Fruit fly (Drosophila melanogaster) whole organism, embryonic: ENCODE data around the gene Tmc.
A peak's percentile ranks its signal among the peaks of the same experiment; 100 is the strongest.

ENCODE experiments used
- Ada2b ChIP-seq: fragments of 200-800 bp; sonication (Bioruptor generic); IDR thresholded peaks from 2 replicates; pipeline ENCODE4 v1.3.6; 2022; ENCODE audit warnings: missing biosample characterization, missing genetic modification characterization
- Adf1 ChIP-seq: fragments of 200-800 bp; sonication (Bioruptor generic); IDR thresholded peaks from 2 replicates; pipeline ENCODE4 v1.3.6; 2022; ENCODE audit warnings: missing biosample characterization, missing genetic modification characterization
- BtbVII ChIP-seq: fragments of 200-800 bp; sonication (Bioruptor generic); optimal IDR thresholded peaks from 3 replicates; lab custom pipeline; 2017; ENCODE audit warnings: missing biosample characterization, mild to moderate bottlenecking, missing genetic modification characterization
- CG10543 ChIP-seq: fragments of 200-800 bp; sonication (Bioruptor generic); optimal IDR thresholded peaks from 3 replicates; lab custom pipeline; 2017; ENCODE audit warnings: missing biosample characterization, mild to moderate bottlenecking, missing genetic modification characterization, moderate library complexity
- CG11247 ChIP-seq: fragments of 200-800 bp; sonication (Bioruptor generic); IDR thresholded peaks from 2 replicates; pipeline ENCODE4 v1.3.6; 2022; ENCODE audit warnings: missing biosample characterization, missing genetic modification characterization
- CG12219 ChIP-seq: fragments of 200-800 bp; sonication (Bioruptor generic); optimal IDR thresholded peaks from 3 replicates; lab custom pipeline; 2018; ENCODE audit warnings: missing biosample characterization, mild to moderate bottlenecking, missing genetic modification characterization
- CG13424 ChIP-seq: fragments of 200-800 bp; sonication (Bioruptor generic); optimal IDR thresholded peaks from 2 replicates; lab custom pipeline; 2019; ENCODE audit warnings: missing biosample characterization, mild to moderate bottlenecking, missing genetic modification characterization, moderate library complexity
- CG14441 ChIP-seq: fragments of 200-800 bp; sonication (Bioruptor generic); IDR thresholded peaks from 2 replicates; pipeline ENCODE4 v1.3.6; 2022; ENCODE audit warnings: missing biosample characterization, missing genetic modification characterization
- CG15696 ChIP-seq: fragments of 200-800 bp; sonication (Bioruptor generic); optimal IDR thresholded peaks from 2 replicates; lab custom pipeline; 2019; ENCODE audit warnings: missing biosample characterization, mild to moderate bottlenecking, missing genetic modification characterization, moderate library complexity
- CG1647 ChIP-seq: fragments of 200-800 bp; sonication (Bioruptor generic); optimal IDR thresholded peaks from 3 replicates; lab custom pipeline; 2016; ENCODE audit warnings: missing biosample characterization, missing genetic modification characterization
- CG17359 ChIP-seq: fragments of 200-800 bp; sonication (Bioruptor generic); optimal IDR thresholded peaks from 3 replicates; lab custom pipeline; 2018; ENCODE audit warnings: missing biosample characterization, mild to moderate bottlenecking, missing genetic modification characterization, moderate library complexity
- CG30020 ChIP-seq: fragments of 200-800 bp; optimal IDR thresholded peaks from 2 replicates; lab custom pipeline; 2019; ENCODE audit warnings: missing biosample characterization, mild to moderate bottlenecking, missing genetic modification characterization, moderate library complexity
- CG3163 ChIP-seq: fragments of 200-800 bp; sonication (Bioruptor generic); optimal IDR thresholded peaks from 3 replicates; lab custom pipeline; 2016; ENCODE audit warnings: missing biosample characterization, missing genetic modification characterization
- CG3281 ChIP-seq: fragments of 200-800 bp; sonication (Bioruptor generic); optimal IDR thresholded peaks from 3 replicates; lab custom pipeline; 2017; ENCODE audit warnings: missing biosample characterization, mild to moderate bottlenecking, missing genetic modification characterization
- CG4854 ChIP-seq: fragments of 200-800 bp; sonication (Bioruptor generic); optimal IDR thresholded peaks from 2 replicates; lab custom pipeline; 2016; ENCODE audit warnings: missing biosample characterization, missing genetic modification characterization, inconsistent platforms
- CG7839 ChIP-seq: fragments of 200-800 bp; sonication (Bioruptor generic); optimal IDR thresholded peaks from 3 replicates; lab custom pipeline; 2018; ENCODE audit warnings: missing biosample characterization, mild to moderate bottlenecking, missing genetic modification characterization, moderate library complexity
- CG8388 ChIP-seq: fragments of 200-800 bp; sonication (Bioruptor generic); optimal IDR thresholded peaks from 2 replicates; lab custom pipeline; 2019; ENCODE audit warnings: missing biosample characterization, mild to moderate bottlenecking, missing genetic modification characterization, moderate library complexity
- CG9609 ChIP-seq: fragments of 200-800 bp; sonication (Bioruptor generic); optimal IDR thresholded peaks from 3 replicates; lab custom pipeline; 2016; ENCODE audit warnings: missing biosample characterization, missing genetic modification characterization
- CoRest ChIP-seq: fragments of 200-800 bp; sonication (Bioruptor generic); optimal IDR thresholded peaks from 3 replicates; lab custom pipeline; 2018; ENCODE audit warnings: missing biosample characterization, mild to moderate bottlenecking, missing genetic modification characterization, moderate library complexity
- D19B ChIP-seq: fragments of 200-800 bp; sonication (Bioruptor generic); optimal IDR thresholded peaks from 2 replicates; lab custom pipeline; 2017; ENCODE audit warnings: missing biosample characterization, mild to moderate bottlenecking, missing genetic modification characterization
- E2f1 ChIP-seq: fragments of 200-800 bp; sonication (Bioruptor generic); IDR thresholded peaks from 2 replicates; pipeline ENCODE4 v1.3.6; 2022; ENCODE audit warnings: missing biosample characterization, missing genetic modification characterization
- Fer3 ChIP-seq: fragments of 200-800 bp; sonication (Bioruptor generic); optimal IDR thresholded peaks from 2 replicates; lab custom pipeline; 2018; ENCODE audit warnings: missing biosample characterization, mild to moderate bottlenecking, missing genetic modification characterization, moderate library complexity
- Jarid2 ChIP-seq: fragments of 200-800 bp; sonication (Bioruptor generic); optimal IDR thresholded peaks from 3 replicates; lab custom pipeline; 2017; ENCODE audit warnings: mild to moderate bottlenecking, missing biosample characterization, missing genetic modification reagents, missing genetic modification characterization
- MBD-R2 ChIP-seq: fragments of 200-800 bp; sonication (Bioruptor generic); IDR thresholded peaks from 2 replicates; pipeline ENCODE4 v1.3.6; 2022; ENCODE audit warnings: missing biosample characterization, missing genetic modification characterization
- Med ChIP-seq: fragments of 200-800 bp; sonication (Bioruptor generic); peaks from one replicate; lab custom pipeline; 2016; ENCODE audit warnings: missing biosample characterization, missing genetic modification characterization, mild to moderate bottlenecking, inconsistent platforms, moderate library complexity
- Mrtf ChIP-seq: fragments of 200-800 bp; sonication (Bioruptor generic); IDR thresholded peaks from 3 replicates; pipeline ENCODE4 v1.3.6; 2022; ENCODE audit warnings: missing biosample characterization, missing genetic modification characterization
- Rfx ChIP-seq: fragments of 200-800 bp; sonication (Bioruptor generic); IDR thresholded peaks from 2 replicates; pipeline ENCODE4 v1.3.6; 2022; ENCODE audit warnings: missing biosample characterization, missing genetic modification characterization
- Sox102F ChIP-seq: fragments of 200-800 bp; sonication (Bioruptor generic); optimal IDR thresholded peaks from 2 replicates; lab custom pipeline; 2018; ENCODE audit warnings: missing biosample characterization, mild to moderate bottlenecking, missing genetic modification characterization, moderate library complexity
- Stat92E ChIP-seq, 3 experiments: fragments of >200 bp in 2 of 3; fragments of 200-800 bp in 1 of 3; sonication (Bioruptor generic) in 1 of 3; optimal IDR thresholded peaks; 2 replicates each; lab custom pipeline; 2017 to 2019; ENCODE audit warnings: missing biosample characterization in 3 of 3, missing genetic modification characterization in 3 of 3, mild to moderate bottlenecking in 1 of 3, moderate library complexity in 1 of 3
- Vsx1 ChIP-seq: fragments of 200-800 bp; sonication (Bioruptor generic); optimal IDR thresholded peaks from 2 replicates; lab custom pipeline; 2017; ENCODE audit warnings: missing biosample characterization, mild to moderate bottlenecking, missing genetic modification characterization, missing genetic modification reagents
- Xbp1 ChIP-seq: fragments of 200-800 bp; sonication (Bioruptor generic); optimal IDR thresholded peaks from 3 replicates; lab custom pipeline; 2016; ENCODE audit warnings: missing biosample characterization, mild to moderate bottlenecking, missing genetic modification characterization
- bsh ChIP-seq, 2 experiments: fragments of 200-800 bp; sonication (Bioruptor generic); optimal IDR thresholded peaks; 2 replicates each; lab custom pipeline; 2017 to 2018; ENCODE audit warnings: mild to moderate bottlenecking in 2 of 2, missing biosample characterization in 2 of 2, missing genetic modification characterization in 2 of 2, moderate library complexity in 1 of 2
- chn ChIP-seq: fragments of 200-800 bp; sonication (Bioruptor generic); optimal IDR thresholded peaks from 2 replicates; lab custom pipeline; 2016; ENCODE audit warnings: missing biosample characterization, missing genetic modification characterization
- dimm ChIP-seq: fragments of 200-800 bp; sonication (Bioruptor generic); IDR thresholded peaks from 2 replicates; pipeline ENCODE4 v1.3.6; 2022; ENCODE audit warnings: missing biosample characterization, missing genetic modification characterization
- disco-r ChIP-seq: fragments of 200-800 bp; sonication (Bioruptor generic); optimal IDR thresholded peaks from 2 replicates; lab custom pipeline; 2016; ENCODE audit warnings: missing biosample characterization, missing genetic modification characterization
- dysf ChIP-seq: fragments of 200-800 bp; sonication (Bioruptor generic); IDR thresholded peaks from 3 replicates; pipeline ENCODE4 v1.3.6; 2022; ENCODE audit warnings: missing biosample characterization, missing genetic modification characterization
- esg ChIP-seq: fragments of 200-800 bp; sonication (Bioruptor generic); conservative IDR thresholded peaks from 2 replicates; pipeline ENCODE4 v1.3.6; 2022; ENCODE audit warnings: missing biosample characterization, missing genetic modification characterization
- ewg ChIP-seq: fragments of 200-800 bp; sonication (Bioruptor generic); optimal IDR thresholded peaks from 3 replicates; lab custom pipeline; 2017; ENCODE audit warnings: mild to moderate bottlenecking, missing biosample characterization, missing genetic modification reagents, missing genetic modification characterization
- gem ChIP-seq: fragments of 200-800 bp; sonication (Bioruptor generic); optimal IDR thresholded peaks from 2 replicates; lab custom pipeline; 2019; ENCODE audit warnings: missing biosample characterization, mild to moderate bottlenecking, missing genetic modification characterization, moderate library complexity
- grau ChIP-seq: fragments of 200-800 bp; optimal IDR thresholded peaks from 3 replicates; lab custom pipeline; 2019; ENCODE audit warnings: missing biosample characterization, mild to moderate bottlenecking, missing genetic modification characterization, moderate library complexity
- kni ChIP-seq: fragments of 200-800 bp; sonication (Bioruptor generic); optimal IDR thresholded peaks from 3 replicates; lab custom pipeline; 2017; ENCODE audit warnings: mild to moderate bottlenecking, missing biosample characterization, missing genetic modification reagents, missing genetic modification characterization
- lmd ChIP-seq: fragments of 200-800 bp; sonication (Bioruptor generic); IDR thresholded peaks from 2 replicates; pipeline ENCODE4 v1.3.6; 2022; ENCODE audit warnings: missing biosample characterization, missing genetic modification characterization
- nmo ChIP-seq: fragments of 200-800 bp; sonication (Bioruptor generic); optimal IDR thresholded peaks from 2 replicates; lab custom pipeline; 2018; ENCODE audit warnings: missing biosample characterization, mild to moderate bottlenecking, missing genetic modification characterization, moderate library complexity
- org-1 ChIP-seq: fragments of 200-800 bp; sonication (Bioruptor generic); optimal IDR thresholded peaks from 2 replicates; lab custom pipeline; 2017; ENCODE audit warnings: missing biosample characterization, missing genetic modification characterization
- phol ChIP-seq: fragments of 200-800 bp; sonication (Bioruptor generic); optimal IDR thresholded peaks from 3 replicates; lab custom pipeline; 2018; ENCODE audit warnings: missing biosample characterization, mild to moderate bottlenecking, missing genetic modification characterization, moderate library complexity
- rib ChIP-seq: fragments of 200-800 bp; sonication (Bioruptor generic); IDR thresholded peaks from 2 replicates; pipeline ENCODE4 v1.3.6; 2022; ENCODE audit warnings: missing biosample characterization, missing genetic modification characterization
- sens ChIP-seq: fragments of 200-800 bp; sonication (Bioruptor generic); peaks from one replicate; lab custom pipeline; 2016; ENCODE audit warnings: missing biosample characterization, missing genetic modification characterization
- slbo ChIP-seq: fragments of 200-800 bp; sonication (Bioruptor generic); IDR thresholded peaks from 2 replicates; pipeline ENCODE4 v1.3.6; 2022; ENCODE audit warnings: missing biosample characterization, missing genetic modification characterization
- vvl ChIP-seq: fragments of 200-800 bp; sonication (Bioruptor generic); IDR thresholded peaks from 2 replicates; pipeline ENCODE4 v1.3.6; 2022; ENCODE audit warnings: missing biosample characterization, missing genetic modification characterization

Tmc gene

DNA sequence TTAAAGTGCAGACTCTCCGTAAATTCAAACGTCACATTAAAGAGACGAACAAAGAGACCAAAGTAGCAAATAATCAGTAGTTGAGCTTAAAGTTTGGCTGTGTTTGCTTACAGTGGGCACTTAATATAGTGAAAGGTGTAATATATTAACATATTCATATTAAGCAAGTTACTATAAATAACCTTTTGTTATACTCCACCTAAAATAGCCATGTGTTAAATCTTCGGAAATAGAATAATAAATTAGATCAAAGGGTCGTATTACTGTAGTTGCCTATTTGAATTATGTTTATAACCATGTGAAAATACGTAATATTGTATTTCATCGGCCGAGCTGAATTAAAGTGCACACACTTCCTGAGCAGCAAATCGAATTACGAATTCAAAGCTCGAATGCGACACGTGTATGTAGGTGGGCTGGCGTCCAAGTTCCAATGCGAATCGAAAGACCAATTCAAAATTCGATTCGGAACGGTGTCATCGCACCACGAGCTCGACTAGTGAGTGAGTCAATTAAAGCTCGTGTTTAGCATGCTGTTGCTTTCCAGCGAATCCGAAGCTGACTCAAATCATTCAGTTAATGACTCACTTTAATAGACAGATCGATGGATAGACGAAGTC is 45.3 kb upstream of the Tmc start (continued):
- TF ChIP-seq lmd (peak; percentile 43), CG13424 (tag; lab: Kevin White, UChicago) (peak; percentile 31), CG4854 (GFP tag; lab: Kevin White, UChicago) (no peak), ewg (GFP tag; lab: Kevin White, UChicago) (no peak), CoRest (tag; lab: Kevin White, UChicago) (peak; percentile 25), CG8388 (GFP tag; lab: Kevin White, UChicago) (no peak), chn (GFP tag; lab: Kevin White, UChicago) (no peak), slbo (peak; percentile 38; the same call in 1 of the 2 replicates), CG12219 (peak; percentile 7), Rfx (GFP tag; lab: Robert Waterston, UW) (peak; percentile 50), grau (peak; percentile 74), CG7839 (tag; lab: Kevin White, UChicago) (peak; percentile 50), Fer3 (tag; lab: Kevin White, UChicago) (peak; percentile 33), vvl (GFP tag; lab: Robert Waterston, UW) (peak; percentile 29; the same call in 1 of the 2 replicates), sens (GFP tag; lab: Kevin White, UChicago) (peak; percentile 69), D19B (no peak), CG3163 (GFP tag; lab: Kevin White, UChicago) (no peak), CG30020 (no peak), nmo (GFP tag; lab: Kevin White, UChicago) (peak; percentile 19), Mrtf (GFP tag; lab: Robert Waterston, UW) (peak; percentile 47; the same call in 1 of the 3 replicates), Vsx1 (GFP tag; lab: Kevin White, UChicago) (no peak), CG10543 (GFP tag; lab: Kevin White, UChicago) (no peak), esg (GFP tag; lab: Robert Waterston, UW) (peak; percentile 27; the same call in 1 of the 2 replicates), Stat92E (GFP tag; optimal IDR thresholded peaks at IDR 0.05; lab: Kevin White, UChicago) (no peak), E2f1 (GFP tag; lab: Robert Waterston, UW) (peak; percentile 42), CG3281 (GFP tag; lab: Kevin White, UChicago) (peak; percentile 32), dysf (GFP tag; lab: Robert Waterston, UW) (peak; percentile 58; the same call in 2 of the 3 replicates), Xbp1 (GFP tag; lab: Kevin White, UChicago) (peak; percentile 11), CG17359 (tag; lab: Kevin White, UChicago) (peak; percentile 39), org-1 (GFP tag; lab: Kevin White, UChicago) (no peak), CG11247 (GFP tag; lab: Robert Waterston, UW) (0 out of 2 replicates have a peak, but pooled peaks have one; percentile 5), Ada2b (GFP tag; lab: Robert Waterston, UW) (peak; percentile 43), CG1647 (GFP tag; lab: Kevin White, UChicago) (no peak), Sox102F (peak; percentile 60), MBD-R2 (GFP tag; lab: Robert Waterston, UW) (peak; percentile 23; the same call in 1 of the 2 replicates), phol (peak; percentile 0), Jarid2 (no peak), rib (GFP tag; lab: Robert Waterston, UW) (no peak), kni (no peak), CG9609 (GFP tag; lab: Kevin White, UChicago) (no peak), CG15696 (tag; lab: Kevin White, UChicago) (no peak), Med (peak; percentile 76), Adf1 (no peak), disco-r (no peak), dimm (GFP tag; lab: Robert Waterston, UW) (no peak), CG14441 (GFP tag; lab: Robert Waterston, UW) (peak; percentile 38), gem (tag; lab: Kevin White, UChicago) (peak; percentile 23), BtbVII (GFP tag; lab: Kevin White, UChicago) (no peak), bsh (GFP tag; optimal IDR thresholded peaks at IDR 0.05; lab: Kevin White, UChicago) (peak in 1 of 2 experiments; percentile 22)
